Fruit fly (Drosophila melanogaster) whole organism, embryonic: ENCODE data around the gene Cyp9f2.

Experiments
- BEAF-32 ChIP-seq: fragments of 200-800 bp; sonication (Bioruptor generic); optimal IDR thresholded peaks from 3 replicates; lab custom pipeline; 2017; ENCODE audit warnings: missing biosample characterization, missing genetic modification characterization, mild to moderate bottlenecking, moderate library complexity, missing genetic modification reagents
- CG10431 ChIP-seq: fragments of 200-800 bp; sonication (Bioruptor generic); optimal IDR thresholded peaks from 3 replicates; lab custom pipeline; 2018; ENCODE audit warnings: missing biosample characterization, mild to moderate bottlenecking, missing genetic modification characterization
- CG12236 ChIP-seq: fragments of 200-800 bp; sonication (Bioruptor generic); optimal IDR thresholded peaks from 2 replicates; lab custom pipeline; 2016; ENCODE audit warnings: missing biosample characterization, missing genetic modification characterization
- CG1233 ChIP-seq: fragments of 200-800 bp; sonication (Bioruptor generic); optimal IDR thresholded peaks from 4 replicates; lab custom pipeline; 2018; ENCODE audit warnings: missing biosample characterization, mild to moderate bottlenecking, missing genetic modification characterization
- CG14860 ChIP-seq: fragments of 200-800 bp; sonication (Bioruptor generic); IDR thresholded peaks from 3 replicates; pipeline ENCODE4 v1.3.6; 2022; ENCODE audit warnings: missing biosample characterization, missing genetic modification characterization; ENCODE audit not compliant: partially characterized antibody
- CG16813 ChIP-seq: fragments of 200-800 bp; sonication (Bioruptor generic); IDR thresholded peaks from 3 replicates; pipeline ENCODE4 v1.3.6; 2022; ENCODE audit warnings: missing biosample characterization, missing genetic modification characterization; ENCODE audit not compliant: partially characterized antibody
- CG17328 ChIP-seq: fragments of 200-800 bp; sonication (Bioruptor generic); IDR thresholded peaks from 2 replicates; pipeline ENCODE4 v1.3.6; 2022; ENCODE audit warnings: missing biosample characterization, missing genetic modification characterization
- CG17385 ChIP-seq: fragments of 200-800 bp; sonication (Bioruptor generic); optimal IDR thresholded peaks from 3 replicates; lab custom pipeline; 2018; ENCODE audit warnings: missing biosample characterization, mild to moderate bottlenecking, missing genetic modification characterization
- CG30403 ChIP-seq: fragments of 200-800 bp; sonication (Bioruptor generic); optimal IDR thresholded peaks from 3 replicates; lab custom pipeline; 2016; ENCODE audit warnings: missing biosample characterization, missing genetic modification characterization
- CG5180 ChIP-seq: fragments of 200-800 bp; sonication (Bioruptor generic); optimal IDR thresholded peaks from 3 replicates; lab custom pipeline; 2017; ENCODE audit warnings: missing biosample characterization, missing genetic modification characterization, mild to moderate bottlenecking, moderate library complexity, missing genetic modification reagents
- CG6175 ChIP-seq: fragments of 200-800 bp; sonication (Bioruptor generic); IDR thresholded peaks from 3 replicates; pipeline ENCODE4 v1.3.6; 2022; ENCODE audit warnings: missing biosample characterization, missing genetic modification characterization
- CG6791 ChIP-seq: fragments of 200-800 bp; sonication (Bioruptor generic); IDR thresholded peaks from 3 replicates; pipeline ENCODE4 v1.3.6; 2022; ENCODE audit warnings: missing biosample characterization, missing genetic modification characterization; ENCODE audit not compliant: partially characterized antibody
- CG6813 ChIP-seq: fragments of 200-800 bp; sonication (Bioruptor generic); optimal IDR thresholded peaks from 2 replicates; lab custom pipeline; 2017; ENCODE audit warnings: missing biosample characterization, missing genetic modification characterization, mild to moderate bottlenecking, moderate library complexity, missing genetic modification reagents
- CG7271 ChIP-seq: fragments of 200-800 bp; sonication (Bioruptor generic); optimal IDR thresholded peaks from 2 replicates; lab custom pipeline; 2018; ENCODE audit warnings: missing biosample characterization, mild to moderate bottlenecking, missing genetic modification characterization, moderate library complexity
- CG7372 ChIP-seq: fragments of 200-800 bp; sonication (Bioruptor generic); IDR thresholded peaks from 2 replicates; pipeline ENCODE4 v1.3.6; 2022; ENCODE audit warnings: missing biosample characterization, missing genetic modification characterization
- CG9437 ChIP-seq: fragments of 200-800 bp; sonication (Bioruptor generic); optimal IDR thresholded peaks from 2 replicates; lab custom pipeline; 2018; ENCODE audit warnings: missing biosample characterization, mild to moderate bottlenecking, missing genetic modification characterization
- CrebB ChIP-seq: fragments of 200-800 bp; sonication (Bioruptor generic); optimal IDR thresholded peaks from 3 replicates; lab custom pipeline; 2018; ENCODE audit warnings: missing biosample characterization, mild to moderate bottlenecking, missing genetic modification characterization
- Dek ChIP-seq: fragments of 200-800 bp; sonication (Bioruptor generic); optimal IDR thresholded peaks from 3 replicates; lab custom pipeline; 2019; ENCODE audit warnings: missing biosample characterization, mild to moderate bottlenecking, missing genetic modification characterization, moderate library complexity
- Dip3 ChIP-seq: fragments of 200-800 bp; sonication (Bioruptor generic); optimal IDR thresholded peaks from 3 replicates; lab custom pipeline; 2016; ENCODE audit warnings: missing biosample characterization, missing genetic modification characterization
- ERR ChIP-seq: fragments of 200-800 bp; sonication (Bioruptor generic); optimal IDR thresholded peaks from 2 replicates; lab custom pipeline; 2016; ENCODE audit warnings: missing biosample characterization, missing genetic modification characterization
- Fer3 ChIP-seq: fragments of 200-800 bp; sonication (Bioruptor generic); optimal IDR thresholded peaks from 2 replicates; lab custom pipeline; 2018; ENCODE audit warnings: missing biosample characterization, mild to moderate bottlenecking, missing genetic modification characterization, moderate library complexity
- GATAe ChIP-seq: fragments of 200-800 bp; sonication (Bioruptor generic); conservative IDR thresholded peaks from 2 replicates; pipeline ENCODE4 v1.3.6; 2022; ENCODE audit warnings: missing biosample characterization, missing genetic modification characterization
- HLHmδ ChIP-seq: fragments of 200-800 bp; sonication (Bioruptor generic); optimal IDR thresholded peaks from 2 replicates; lab custom pipeline; 2018; ENCODE audit warnings: missing biosample characterization, mild to moderate bottlenecking, missing genetic modification characterization, moderate library complexity
- Hey ChIP-seq: fragments of 200-800 bp; sonication (Bioruptor generic); optimal IDR thresholded peaks from 3 replicates; lab custom pipeline; 2018; ENCODE audit warnings: missing biosample characterization, mild to moderate bottlenecking, missing genetic modification characterization
- Lpt ChIP-seq: fragments of >200 bp; optimal IDR thresholded peaks from 2 replicates; lab custom pipeline; 2018; ENCODE audit warnings: missing biosample characterization, missing genetic modification characterization
- Myb ChIP-seq: fragments of 200-800 bp; sonication (Bioruptor generic); optimal IDR thresholded peaks from 2 replicates; lab custom pipeline; 2016; ENCODE audit warnings: missing biosample characterization, missing genetic modification characterization
- NC2β ChIP-seq: fragments of 200-800 bp; sonication (Bioruptor generic); optimal IDR thresholded peaks from 2 replicates; lab custom pipeline; 2016; ENCODE audit warnings: missing biosample characterization, missing genetic modification characterization
- Oli ChIP-seq: fragments of 200-800 bp; sonication (Bioruptor generic); optimal IDR thresholded peaks from 2 replicates; lab custom pipeline; 2018; ENCODE audit warnings: missing biosample characterization, mild to moderate bottlenecking, missing genetic modification characterization, moderate library complexity
- Sin3A ChIP-seq: fragments of >200 bp; optimal IDR thresholded peaks from 2 replicates; lab custom pipeline; 2018
- Taf1 ChIP-seq: fragments of 200-800 bp; sonication (Bioruptor generic); IDR thresholded peaks from 2 replicates; pipeline ENCODE4 v1.3.6; 2022; ENCODE audit warnings: missing biosample characterization, missing genetic modification characterization
- Tbp ChIP-seq: fragments of >200 bp; optimal IDR thresholded peaks from 2 replicates; lab custom pipeline; 2018; ENCODE audit warnings: missing biosample characterization, missing genetic modification characterization
- amos ChIP-seq: fragments of 200-800 bp; sonication (Bioruptor generic); IDR thresholded peaks from 2 replicates; pipeline ENCODE4 v1.3.6; 2022; ENCODE audit warnings: missing biosample characterization, missing genetic modification characterization; ENCODE audit not compliant: partially characterized antibody
- croc ChIP-seq: fragments of 200-800 bp; sonication (Bioruptor generic); conservative IDR thresholded peaks from 3 replicates; pipeline ENCODE4 v1.3.6; 2022; ENCODE audit warnings: missing biosample characterization, missing genetic modification characterization
- eve ChIP-seq, 2 experiments: fragments of >200 bp; optimal IDR thresholded peaks; 2 replicates each; lab custom pipeline; 2017; ENCODE audit warnings: missing biosample characterization in 2 of 2, missing genetic modification characterization in 2 of 2
- eyg ChIP-seq: fragments of 200-800 bp; sonication (Bioruptor generic); optimal IDR thresholded peaks from 3 replicates; lab custom pipeline; 2016; ENCODE audit warnings: missing biosample characterization, missing genetic modification characterization
- her ChIP-seq: fragments of 200-800 bp; sonication (Bioruptor generic); optimal IDR thresholded peaks from 2 replicates; lab custom pipeline; 2016; ENCODE audit warnings: missing biosample characterization, missing genetic modification characterization
- ind ChIP-seq: fragments of 200-800 bp; sonication (Bioruptor generic); optimal IDR thresholded peaks from 3 replicates; lab custom pipeline; 2016; ENCODE audit warnings: missing biosample characterization, missing genetic modification characterization
- insv ChIP-seq, 2 experiments: fragments of 200-800 bp; sonication (Bioruptor generic); optimal IDR thresholded peaks; 3 replicates each; lab custom pipeline; 2016 to 2018; ENCODE audit warnings: missing biosample characterization in 2 of 2, missing genetic modification characterization in 2 of 2
- maf-S ChIP-seq: fragments of 200-800 bp; sonication (Bioruptor generic); optimal IDR thresholded peaks from 2 replicates; lab custom pipeline; 2016; ENCODE audit warnings: missing biosample characterization, missing genetic modification characterization
- odd ChIP-seq: fragments of 200-800 bp; sonication (Bioruptor generic); optimal IDR thresholded peaks from 2 replicates; lab custom pipeline; 2017; ENCODE audit warnings: missing biosample characterization, mild to moderate bottlenecking, missing genetic modification characterization
- onecut ChIP-seq: fragments of 200-800 bp; sonication (Bioruptor generic); IDR thresholded peaks from 2 replicates; pipeline ENCODE4 v1.3.6; 2022; ENCODE audit warnings: missing biosample characterization, missing genetic modification characterization
- ro ChIP-seq: fragments of 200-800 bp; sonication (Bioruptor generic); IDR thresholded peaks from 2 replicates; pipeline ENCODE4 v1.3.6; 2022; ENCODE audit warnings: missing biosample characterization, missing genetic modification characterization
- run ChIP-seq: fragments of 200-800 bp; sonication (Bioruptor generic); optimal IDR thresholded peaks from 3 replicates; lab custom pipeline; 2018; ENCODE audit warnings: missing biosample characterization, mild to moderate bottlenecking, missing genetic modification characterization
- salm ChIP-seq: fragments of 200-800 bp; sonication (Bioruptor generic); optimal IDR thresholded peaks from 2 replicates; lab custom pipeline; 2018; ENCODE audit warnings: missing biosample characterization, mild to moderate bottlenecking, missing genetic modification characterization
- sim ChIP-seq: fragments of 200-800 bp; sonication (Bioruptor generic); IDR thresholded peaks from 2 replicates; pipeline ENCODE4 v1.3.6; 2022; ENCODE audit warnings: missing biosample characterization, missing genetic modification characterization
- slp2 ChIP-seq: fragments of 200-800 bp; sonication (Bioruptor generic); optimal IDR thresholded peaks from 2 replicates; lab custom pipeline; 2016; ENCODE audit warnings: missing biosample characterization, missing genetic modification characterization
- sob ChIP-seq: fragments of 200-800 bp; sonication (Bioruptor generic); IDR thresholded peaks from 2 replicates; pipeline ENCODE4 v1.3.6; 2022; ENCODE audit warnings: missing biosample characterization, missing genetic modification characterization
- sug ChIP-seq: fragments of 200-800 bp; optimal IDR thresholded peaks from 2 replicates; lab custom pipeline; 2019; ENCODE audit warnings: missing biosample characterization, mild to moderate bottlenecking, missing genetic modification characterization, moderate library complexity
- tin ChIP-seq: fragments of 200-800 bp; sonication (Bioruptor generic); optimal IDR thresholded peaks from 3 replicates; lab custom pipeline; 2016; ENCODE audit warnings: missing biosample characterization, missing genetic modification characterization
- wor ChIP-seq: fragments of 200-800 bp; sonication (Bioruptor generic); IDR thresholded peaks from 2 replicates; pipeline ENCODE4 v1.3.6; 2022; ENCODE audit warnings: missing biosample characterization, missing genetic modification characterization
- zen ChIP-seq: fragments of 200-800 bp; sonication (Bioruptor generic); optimal IDR thresholded peaks from 3 replicates; lab custom pipeline; 2018; ENCODE audit warnings: missing biosample characterization, mild to moderate bottlenecking, missing genetic modification characterization, moderate library complexity

Cyp9f2 gene

dm6 chr3R:12448889-12449314 is 43.1 kb upstream of the Cyp9f2 start, which contains the start of gene CG18549 (continued):
- TF ChIP-seq sob (GFP tag; lab: Robert Waterston, UW) (peak; percentile 100), Lpt (GFP tag; lab: Kevin White, UChicago) (no peak), tin (GFP tag; lab: Kevin White, UChicago) (peak; percentile 100), Dip3 (peak; percentile 99), CG30403 (peak; percentile 100), Myb (peak; percentile 92), CG7372 (GFP tag; lab: Robert Waterston, UW) (peak; percentile 100), eve (GFP tag; optimal IDR thresholded peaks at IDR 0.05; lab: Kevin White, UChicago) (no peak), maf-S (GFP tag; lab: Kevin White, UChicago) (peak; percentile 99), onecut (peak; percentile 100), amos (GFP tag; lab: Robert Waterston, UW) (peak; percentile 85), CG9437 (peak; percentile 97), CG7271 (tag; lab: Kevin White, UChicago) (peak; percentile 99), CG16813 (peak; percentile 80), CrebB (tag; lab: Kevin White, UChicago) (peak; percentile 100), insv (GFP tag; optimal IDR thresholded peaks at IDR 0.05; lab: Kevin White, UChicago) (peak; percentile 74 to 86), ro (GFP tag; lab: Robert Waterston, UW) (peak; percentile 99), salm (tag; lab: Kevin White, UChicago) (peak; percentile 100), CG14860 (GFP tag; lab: Robert Waterston, UW) (peak; percentile 65), CG17385 (GFP tag; lab: Kevin White, UChicago) (peak; percentile 100), CG6813 (peak; percentile 99), odd (peak; percentile 100), CG10431 (GFP tag; lab: Kevin White, UChicago) (peak; percentile 99), ind (peak; percentile 99), sug (peak; percentile 99), eyg (peak; percentile 99), GATAe (GFP tag; lab: Robert Waterston, UW) (peak; percentile 99), CG6175 (peak; percentile 99), NC2β (GFP tag; lab: Kevin White, UChicago) (peak; percentile 99), BEAF-32 (GFP tag; lab: Kevin White, UChicago) (peak; percentile 85), CG17328 (GFP tag; lab: Robert Waterston, UW) (peak; percentile 100), ERR (GFP tag; lab: Kevin White, UChicago) (peak; percentile 98), Taf1 (GFP tag; lab: Robert Waterston, UW) (peak; percentile 98), Oli (tag; lab: Kevin White, UChicago) (peak; percentile 100), Hey (tag; lab: Kevin White, UChicago) (peak; percentile 97), HLHmδ (GFP tag; lab: Kevin White, UChicago) (no peak), Fer3 (peak; percentile 100), Sin3A (lab: Kevin White, UChicago) (no peak), her (GFP tag; lab: Kevin White, UChicago) (peak; percentile 97), zen (peak; percentile 100), wor (peak; percentile 100), Dek (peak; percentile 100), CG12236 (GFP tag; lab: Kevin White, UChicago) (peak; percentile 99), CG6791 (GFP tag; lab: Robert Waterston, UW) (peak; percentile 81), Tbp (GFP tag; lab: Kevin White, UChicago) (peak; percentile 35), slp2 (GFP tag; lab: Kevin White, UChicago) (peak; percentile 99), CG5180 (GFP tag; lab: Kevin White, UChicago) (peak; percentile 95), sim (GFP tag; lab: Robert Waterston, UW) (peak; percentile 100), croc (GFP tag; lab: Robert Waterston, UW) (peak; percentile 100), run (peak; percentile 100), CG1233 (peak; percentile 100)
